Fruit fly (Drosophila melanogaster): ENCODE results near the gene RabGGTb.

RabGGTb gene

DNA sequence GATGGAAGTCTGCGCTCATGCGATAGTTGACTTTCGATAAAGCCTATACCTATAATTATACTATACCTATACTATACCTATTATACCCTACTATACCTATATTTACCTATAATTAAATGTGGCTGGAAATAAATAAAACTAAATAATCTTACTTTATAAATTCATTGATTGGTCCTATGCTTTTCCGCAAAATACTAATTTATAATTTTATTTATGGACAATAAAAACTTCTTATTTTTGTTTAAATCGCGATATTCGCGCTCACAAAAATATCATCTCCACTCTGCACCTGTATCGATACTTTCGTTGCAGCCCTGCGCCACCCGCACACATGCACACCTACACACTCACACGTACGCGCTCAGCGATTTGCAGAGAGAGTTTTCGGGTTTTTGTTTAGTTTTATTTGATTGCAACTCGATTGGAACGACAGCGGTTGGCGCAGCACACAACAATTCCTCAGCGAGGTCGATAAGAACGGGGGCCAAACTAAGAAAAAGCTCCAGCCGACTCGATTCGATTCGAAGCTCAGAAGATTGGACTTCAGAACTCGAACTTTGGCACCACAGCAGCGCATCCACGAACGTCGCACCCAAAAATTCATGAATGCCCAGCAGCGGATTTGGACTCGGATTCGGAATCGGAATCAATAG is 4.2 kb upstream of the RabGGTb start, which contains the start of gene CG8814 (continued):
- TF ChIP-seq crc (GFP tag; optimal IDR thresholded peaks at IDR 0.05) (no peak), Ravus (GFP tag; IDR thresholded peaks at IDR 0.05) (no peak), Camta (GFP tag; optimal IDR thresholded peaks at IDR 0.05) (peak; percentile 42), CG17802 (tag; optimal IDR thresholded peaks at IDR 0.05) (peak; percentile 19), mld (GFP tag; IDR thresholded peaks at IDR 0.05; ENCODE audit: partially characterized antibody) (peak; percentile 68; the same call in 2 of the 3 replicates), ems (GFP tag; optimal IDR thresholded peaks at IDR 0.05) (no peak), ftz-f1 (GFP tag; optimal IDR thresholded peaks at IDR 0.05) (no peak), cas (GFP tag; IDR thresholded peaks at IDR 0.05) (peak; percentile 49; the same call in 1 of the 2 replicates), wdn (GFP tag; IDR thresholded peaks at IDR 0.05) (0 out of 2 replicates have a peak, but pooled peaks have one; percentile 3), CG9437 (GFP tag; optimal IDR thresholded peaks at IDR 0.05) (peak; percentile 64), grn (GFP tag; optimal IDR thresholded peaks at IDR 0.05) (peak; percentile 11), Lpt (GFP tag; optimal IDR thresholded peaks at IDR 0.05) (no peak), Awh (GFP tag; IDR thresholded peaks at IDR 0.05) (no peak), prd (optimal IDR thresholded peaks at IDR 0.05) (no peak), prd (GFP tag; IDR thresholded peaks at IDR 0.05) (peak; percentile 83), zen2 (GFP tag; IDR thresholded peaks at IDR 0.05; ENCODE audit: partially characterized antibody) (no peak), emc (GFP tag; optimal IDR thresholded peaks at IDR 0.05) (no peak), CG14710 (tag; optimal IDR thresholded peaks at IDR 0.05) (peak; percentile 86), Oli (tag; optimal IDR thresholded peaks at IDR 0.05) (peak; percentile 4), twi (tag; optimal IDR thresholded peaks at IDR 0.05) (peak; percentile 69), dmrt99B (tag; optimal IDR thresholded peaks at IDR 0.05) (peak; percentile 31), Mad (GFP tag; optimal IDR thresholded peaks at IDR 0.05) (peak; percentile 39), CG9609 (GFP tag; optimal IDR thresholded peaks at IDR 0.05) (peak; percentile 38), CG10431 (GFP tag; optimal IDR thresholded peaks at IDR 0.05) (no peak), esg (GFP tag; conservative IDR thresholded peaks at IDR 0.05) (peak; percentile 62), CG6765 (GFP tag; optimal IDR thresholded peaks at IDR 0.05) (no peak), CG1233 (GFP tag; optimal IDR thresholded peaks at IDR 0.05) (peak; percentile 43), Oaz (GFP tag; IDR thresholded peaks at IDR 0.05) (0 out of 2 replicates have a peak, but pooled peaks have one; percentile 29), hb (GFP tag; IDR thresholded peaks at IDR 0.05; ENCODE audit: partially characterized antibody) (peak; percentile 81), HLH4C (GFP tag; IDR thresholded peaks at IDR 0.05; ENCODE audit: partially characterized antibody) (peak; percentile 66; the same call in 2 of the 3 replicates), Side (GFP tag; optimal IDR thresholded peaks at IDR 0.05) (no peak), pb (GFP tag; optimal IDR thresholded peaks at IDR 0.05) (no peak), CG8944 (GFP tag; optimal IDR thresholded peaks at IDR 0.05) (peak; percentile 34), NK7.1 (GFP tag; optimal IDR thresholded peaks at IDR 0.05) (no peak), Asciz (GFP tag; optimal IDR thresholded peaks at IDR 0.05) (no peak), ewg (GFP tag; optimal IDR thresholded peaks at IDR 0.05) (peak; percentile 37), CG13296 (GFP tag; optimal IDR thresholded peaks at IDR 0.05) (no peak), Kr (GFP tag; optimal IDR thresholded peaks at IDR 0.05) (no peak), CG11398 (GFP tag; optimal IDR thresholded peaks at IDR 0.05) (no peak), Hr51 (GFP tag; optimal IDR thresholded peaks at IDR 0.05) (peak; percentile 66), Dref (GFP tag; IDR thresholded peaks at IDR 0.05) (peak; percentile 76), CG4730 (GFP tag; IDR thresholded peaks at IDR 0.05) (peak; percentile 50), nau (GFP tag; optimal IDR thresholded peaks at IDR 0.05) (peak; percentile 22), CG3281 (GFP tag; optimal IDR thresholded peaks at IDR 0.05) (peak; percentile 58), CG17359 (tag; optimal IDR thresholded peaks at IDR 0.05) (peak; percentile 11), hth (optimal IDR thresholded peaks at IDR 0.05) (no peak), gsb-n (tag; optimal IDR thresholded peaks at IDR 0.05) (peak; percentile 46), h (optimal IDR thresholded peaks at IDR 0.05) (no peak), CG13424 (tag; optimal IDR thresholded peaks at IDR 0.05) (peak; percentile 76), CG1024 (GFP tag; IDR thresholded peaks at IDR 0.05) (no peak)

Measured in whole organism, embryonic.